Worm (Caenorhabditis elegans) whole organism, mixed stage, embryonic: ENCODE data around the gene nhr-237.

Experiments used
- M03D4.4 ChIP-seq: sonication (generic microtip); optimal IDR thresholded peaks from 2 replicates; lab custom pipeline; 2017; ENCODE audit warnings: mild to moderate bottlenecking, missing genetic modification characterization, missing compliant biosample characterization
- bed-3 ChIP-seq: fragments of 200-800 bp; sonication (Bioruptor generic); optimal IDR thresholded peaks from 3 replicates; lab custom pipeline; 2018; ENCODE audit warnings: mild to moderate bottlenecking, missing genetic modification characterization, moderate library complexity, missing compliant biosample characterization
- blmp-1 ChIP-seq: fragments of 150-350 bp; optimal IDR thresholded peaks from 2 replicates; lab custom pipeline; 2014; ENCODE audit warnings: missing biosample characterization, missing genetic modification characterization
- ceh-39 ChIP-seq: fragments of 150-350 bp; optimal IDR thresholded peaks from 2 replicates; lab custom pipeline; 2014; ENCODE audit warnings: missing biosample characterization, missing genetic modification characterization
- ceh-43 ChIP-seq: fragments of 200-800 bp; sonication (Bioruptor generic); optimal IDR thresholded peaks from 2 replicates; lab custom pipeline; 2018; ENCODE audit warnings: mild to moderate bottlenecking, missing genetic modification characterization, moderate library complexity, missing compliant biosample characterization
- ceh-83 ChIP-seq: fragments of 200-800 bp; sonication (Bioruptor generic); optimal IDR thresholded peaks from 2 replicates; lab custom pipeline; 2018; ENCODE audit warnings: mild to moderate bottlenecking, missing genetic modification characterization, missing compliant biosample characterization
- cnd-1 ChIP-seq: fragments of 200-800 bp; sonication (Bioruptor generic); optimal IDR thresholded peaks from 2 replicates; lab custom pipeline; 2018; ENCODE audit warnings: mild to moderate bottlenecking, missing genetic modification characterization, missing compliant biosample characterization
- elt-1 ChIP-seq: sonication (generic microtip); optimal IDR thresholded peaks from 2 replicates; lab custom pipeline; 2017; ENCODE audit warnings: missing genetic modification characterization, mild to moderate bottlenecking, missing compliant biosample characterization, antibody characterized with exemption, moderate library complexity, borderline replicate concordance; ENCODE audit not compliant: insufficient read depth
- elt-3 ChIP-seq: fragments of 150-350 bp; optimal IDR thresholded peaks from 2 replicates; lab custom pipeline; 2014; ENCODE audit warnings: missing biosample characterization, missing genetic modification characterization
- flh-1 ChIP-seq: fragments of 200-800 bp; sonication (Bioruptor generic); optimal IDR thresholded peaks from 2 replicates; lab custom pipeline; 2018; ENCODE audit warnings: mild to moderate bottlenecking, missing genetic modification characterization, moderate library complexity, missing compliant biosample characterization
- ham-2 ChIP-seq: fragments of 200-800 bp; sonication (Bioruptor generic); optimal IDR thresholded peaks from 2 replicates; lab custom pipeline; 2018; ENCODE audit warnings: mild to moderate bottlenecking, missing genetic modification characterization, missing compliant biosample characterization
- hlh-1 ChIP-seq: fragments of 150-350 bp; optimal IDR thresholded peaks from 2 replicates; lab custom pipeline; 2014; ENCODE audit warnings: missing biosample characterization, missing genetic modification reagents, missing genetic modification characterization
- lin-13 ChIP-seq: fragments of 150-350 bp; optimal IDR thresholded peaks from 2 replicates; lab custom pipeline; 2014; ENCODE audit warnings: missing biosample characterization, missing genetic modification characterization
- lin-32 ChIP-seq: fragments of 200-800 bp; sonication (Bioruptor generic); optimal IDR thresholded peaks from 2 replicates; lab custom pipeline; 2018; ENCODE audit warnings: mild to moderate bottlenecking, missing genetic modification characterization, missing compliant biosample characterization
- lsy-2 ChIP-seq: fragments of 150-350 bp; optimal IDR thresholded peaks from 2 replicates; lab custom pipeline; 2014; ENCODE audit warnings: missing biosample characterization, missing genetic modification characterization
- mab-5 ChIP-seq: fragments of 150-350 bp; optimal IDR thresholded peaks from 2 replicates; lab custom pipeline; 2014; ENCODE audit warnings: missing biosample characterization, missing genetic modification characterization
- mep-1 ChIP-seq: fragments of 150-350 bp; optimal IDR thresholded peaks from 2 replicates; lab custom pipeline; 2017; ENCODE audit warnings: missing biosample characterization, missing genetic modification reagents, missing genetic modification characterization, inconsistent platforms
- mls-2 ChIP-seq: sonication (generic microtip); optimal IDR thresholded peaks from 2 replicates; lab custom pipeline; 2016; ENCODE audit warnings: mild to moderate bottlenecking, missing genetic modification characterization, moderate library complexity, missing compliant biosample characterization
- nhr-12 ChIP-seq: fragments of 150-350 bp; optimal IDR thresholded peaks from 2 replicates; lab custom pipeline; 2014; ENCODE audit warnings: missing biosample characterization, missing genetic modification characterization
- nhr-2 ChIP-seq: fragments of 150-350 bp; optimal IDR thresholded peaks from 2 replicates; lab custom pipeline; 2014; ENCODE audit warnings: missing biosample characterization, missing genetic modification characterization
- nhr-237 ChIP-seq: fragments of 150-350 bp; optimal IDR thresholded peaks from 2 replicates; lab custom pipeline; 2014; ENCODE audit warnings: missing biosample characterization, missing genetic modification characterization
- nhr-28 ChIP-seq: fragments of 150-350 bp; optimal IDR thresholded peaks from 2 replicates; lab custom pipeline; 2014; ENCODE audit warnings: missing biosample characterization, missing genetic modification characterization
- pha-4 ChIP-seq: fragments of 150-350 bp; optimal IDR thresholded peaks from 2 replicates; lab custom pipeline; 2018; ENCODE audit warnings: missing biosample characterization, missing genetic modification reagents, missing genetic modification characterization
- snpc-4 ChIP-seq: fragments of 150-350 bp; optimal IDR thresholded peaks from 2 replicates; lab custom pipeline; 2014; ENCODE audit warnings: missing biosample characterization, missing genetic modification characterization
- sptf-1 ChIP-seq: sonication (generic microtip); optimal IDR thresholded peaks from 2 replicates; lab custom pipeline; 2017; ENCODE audit warnings: mild to moderate bottlenecking, missing genetic modification characterization, moderate library complexity, missing compliant biosample characterization
- tbx-8 ChIP-seq: fragments of 200-800 bp; sonication (Bioruptor generic); optimal IDR thresholded peaks from 2 replicates; lab custom pipeline; 2018; ENCODE audit warnings: mild to moderate bottlenecking, missing genetic modification characterization, moderate library complexity, missing compliant biosample characterization
- unc-120 ChIP-seq: sonication (generic microtip); optimal IDR thresholded peaks from 2 replicates; lab custom pipeline; 2017; ENCODE audit warnings: missing genetic modification characterization, missing compliant biosample characterization; ENCODE audit not compliant: poor library complexity, severe bottlenecking
- unc-39 ChIP-seq: fragments of 150-350 bp; optimal IDR thresholded peaks from 2 replicates; lab custom pipeline; 2014; ENCODE audit warnings: missing biosample characterization, missing genetic modification characterization
- unc-62 ChIP-seq: fragments of 150-350 bp; optimal IDR thresholded peaks from 2 replicates; lab custom pipeline; 2014; ENCODE audit warnings: missing biosample characterization, missing genetic modification reagents, missing genetic modification characterization
- zip-8 ChIP-seq: fragments of 150-350 bp; optimal IDR thresholded peaks from 2 replicates; lab custom pipeline; 2014; ENCODE audit warnings: missing biosample characterization, missing genetic modification characterization
- ztf-11 ChIP-seq: fragments of 150-350 bp; optimal IDR thresholded peaks from 2 replicates; lab custom pipeline; 2014; ENCODE audit warnings: missing biosample characterization, missing genetic modification characterization

The nhr-237 gene

DNA sequence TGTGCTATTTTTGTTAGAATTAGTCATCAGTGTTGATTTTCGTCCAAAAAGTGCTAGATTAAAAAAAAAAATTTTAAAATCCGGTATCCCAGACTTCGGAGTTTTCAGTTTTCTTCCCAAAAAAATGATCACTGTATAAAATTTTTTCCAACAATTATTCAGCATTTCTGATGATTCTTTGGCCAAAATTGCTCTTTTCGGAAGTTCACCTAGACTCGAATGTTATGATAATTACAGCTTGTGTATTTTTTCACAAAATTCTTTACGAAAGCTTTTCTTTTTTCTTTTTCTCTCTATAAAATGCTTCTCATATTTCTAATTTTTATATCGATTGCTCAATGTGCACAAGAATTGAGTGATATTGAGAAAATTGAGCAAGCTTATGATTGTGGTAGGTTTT lies 5.1 kb upstream of the nhr-237 start, which contains the start of gene irld-17:
Gene irld-17, plus strand, starts transcription at position 301 of the 400 bp plus-strand sequence.
- TF ChIP-seq lsy-2 (tag; lab: Kevin White, UChicago) (no peak), ceh-39 (no peak), nhr-28 (tag; lab: Kevin White, UChicago) (no peak), hlh-1 (tag; lab: Kevin White, UChicago) (no peak), unc-39 (tag; lab: Kevin White, UChicago) (no peak), ceh-43 (GFP tag; lab: Kevin White, UChicago) (no peak), unc-120 (no peak), lin-32 (GFP tag; lab: Kevin White, UChicago) (no peak)

- TF ChIP-seq nhr-2 (tag; lab: Kevin White, UChicago) (no peak), ceh-83 (GFP tag; lab: Kevin White, UChicago) (no peak), unc-39 (tag; lab: Kevin White, UChicago) (no peak), mls-2 (tag; lab: Kevin White, UChicago) (no peak), unc-120 (no peak), hlh-1 (tag; lab: Kevin White, UChicago) (no peak), tbx-8 (GFP tag; lab: Kevin White, UChicago) (no peak), nhr-28 (tag; lab: Kevin White, UChicago) (no peak), mab-5 (no peak), elt-3 (tag; lab: Kevin White, UChicago) (no peak), ceh-43 (GFP tag; lab: Kevin White, UChicago) (no peak), elt-1 (tag; lab: Kevin White, UChicago) (no peak), zip-8 (tag; lab: Kevin White, UChicago) (no peak), lin-13 (no peak), bed-3 (GFP tag; lab: Kevin White, UChicago) (no peak), nhr-237 (tag; lab: Kevin White, UChicago) (no peak), sptf-1 (tag; lab: Kevin White, UChicago) (no peak), lin-32 (GFP tag; lab: Kevin White, UChicago) (no peak), lsy-2 (tag; lab: Kevin White, UChicago) (no peak)
Measured at ce11 chrV:1631148-1631547, 4.5 kb upstream of the nhr-237 start, which contains the start of gene Y46H3D.8. Gene Y46H3D.8, minus strand, starts transcription at chrV:1631248.

DNA sequence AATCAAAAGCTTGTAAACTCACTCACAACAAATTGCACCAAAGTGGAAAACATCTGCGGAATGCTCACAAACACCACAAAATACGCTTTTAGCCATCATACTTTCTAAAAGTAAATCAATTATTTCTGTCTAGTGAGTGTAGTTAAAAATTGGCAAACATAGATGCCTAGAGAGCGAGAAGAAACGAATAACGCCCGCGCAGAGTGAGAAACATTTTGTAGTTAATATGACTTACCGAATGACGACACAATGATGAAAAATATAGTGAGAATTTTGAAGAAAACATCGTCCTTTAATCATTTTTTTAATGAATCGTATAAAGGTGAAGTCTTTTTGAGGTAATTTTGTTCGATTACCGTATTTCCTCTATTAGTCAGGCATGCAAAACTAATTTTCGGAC lies 2.7 kb upstream of the nhr-237 start, which contains the start of gene nhr-238:
Gene nhr-238, minus strand, starts transcription at position 104 of the 400 bp plus-strand sequence.
- TF ChIP-seq ceh-83 (GFP tag; lab: Kevin White, UChicago): no peak
- TF ChIP-seq nhr-28 (tag; lab: Kevin White, UChicago): peak; percentile 52
- TF ChIP-seq unc-120: no peak

DNA sequence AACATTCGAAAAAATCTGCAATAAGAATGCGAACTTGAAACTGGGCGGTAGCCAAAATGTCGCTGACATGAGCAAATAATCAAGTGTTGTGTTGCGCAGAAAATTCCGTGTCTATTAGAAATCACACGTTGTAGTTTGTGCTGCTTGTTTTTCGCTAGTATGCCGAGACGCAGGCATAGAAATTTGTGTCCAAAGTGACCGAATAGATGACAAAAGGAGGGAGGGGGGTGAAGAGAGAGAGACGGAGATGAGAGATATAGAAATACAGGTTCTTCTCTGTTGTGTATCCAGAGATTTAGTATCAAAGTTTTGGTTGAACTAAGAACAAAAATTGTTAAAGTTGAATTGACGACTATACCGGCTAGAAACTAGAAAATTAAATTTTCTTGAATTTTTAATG lies 649 bp upstream of the nhr-237 start:
- TF ChIP-seq ceh-39 (no peak), pha-4 (peak; percentile 61), mep-1 (tag; lab: Kevin White, UChicago) (peak; percentile 69), ham-2 (GFP tag; lab: Kevin White, UChicago) (peak; percentile 72), blmp-1 (tag; lab: Kevin White, UChicago) (no peak), unc-62 (GFP tag; lab: Kevin White, UChicago) (peak; percentile 12), elt-1 (tag; lab: Kevin White, UChicago) (peak; percentile 15), nhr-28 (tag; lab: Kevin White, UChicago) (peak; percentile 94), lin-13 (no peak)

- TF ChIP-seq snpc-4 (tag; lab: Kevin White, UChicago) (no peak), bed-3 (GFP tag; lab: Kevin White, UChicago) (no peak), mab-5 (no peak), unc-120 (no peak), mls-2 (tag; lab: Kevin White, UChicago) (no peak), nhr-2 (tag; lab: Kevin White, UChicago) (no peak), nhr-12 (no peak), M03D4.4 (tag; lab: Kevin White, UChicago) (no peak), blmp-1 (tag; lab: Kevin White, UChicago) (no peak), ceh-39 (no peak), ztf-11 (no peak), hlh-1 (tag; lab: Kevin White, UChicago) (no peak), pha-4 (no peak), cnd-1 (tag; lab: Kevin White, UChicago) (no peak), flh-1 (GFP tag; lab: Kevin White, UChicago) (no peak)
Measured at ce11 chrV:1624340-1624739, 2.3 kb downstream of the nhr-237 start, which contains the start of gene nhr-110. Gene nhr-110, minus strand, starts transcription at chrV:1624440.
